Worm (Caenorhabditis elegans) whole organism, young adult: ENCODE results near the gene dep-1.

Source experiments
- B0261.1 ChIP-seq: sonication (generic microtip); optimal IDR thresholded peaks from 2 replicates; lab custom pipeline; 2016; ENCODE audit warnings: mild to moderate bottlenecking, missing genetic modification characterization, moderate library complexity, missing compliant biosample characterization
- B0336.3 ChIP-seq: fragments of 200-800 bp; sonication (Bioruptor generic); IDR thresholded peaks from 2 replicates; pipeline ENCODE4 v1.3.6; 2022; ENCODE audit warnings: missing genetic modification characterization, missing compliant biosample characterization
- C06A6.2 ChIP-seq: fragments of 200-800 bp; sonication (Bioruptor generic); conservative IDR thresholded peaks from 2 replicates; pipeline ENCODE4 v1.3.6; 2022; ENCODE audit warnings: missing genetic modification characterization, missing compliant biosample characterization
- F10E7.11 ChIP-seq: sonication (generic microtip); optimal IDR thresholded peaks from 2 replicates; lab custom pipeline; 2017; ENCODE audit warnings: mild to moderate bottlenecking, missing genetic modification characterization, moderate library complexity, missing compliant biosample characterization
- F22D6.2 ChIP-seq: sonication (generic microtip); optimal IDR thresholded peaks from 2 replicates; lab custom pipeline; 2016; ENCODE audit warnings: mild to moderate bottlenecking, missing genetic modification characterization, missing compliant biosample characterization
- F23B12.7 ChIP-seq: sonication (generic microtip); optimal IDR thresholded peaks from 2 replicates; lab custom pipeline; 2017; ENCODE audit warnings: missing genetic modification characterization, mild to moderate bottlenecking, missing compliant biosample characterization, antibody characterized with exemption, moderate library complexity; ENCODE audit not compliant: insufficient read depth
- F39B2.1 ChIP-seq: fragments of 200-800 bp; sonication (Bioruptor generic); IDR thresholded peaks from 2 replicates; pipeline ENCODE4 v1.3.6; 2022; ENCODE audit warnings: missing genetic modification reagents, missing genetic modification characterization, missing compliant biosample characterization
- F49E8.2 ChIP-seq: sonication (generic microtip); optimal IDR thresholded peaks from 3 replicates; lab custom pipeline; 2017; ENCODE audit warnings: missing genetic modification characterization, mild to moderate bottlenecking, missing compliant biosample characterization, antibody characterized with exemption, moderate library complexity; ENCODE audit not compliant: insufficient read depth
- F52B5.7 ChIP-seq: sonication (generic microtip); optimal IDR thresholded peaks from 2 replicates; lab custom pipeline; 2016; ENCODE audit warnings: mild to moderate bottlenecking, missing genetic modification characterization, missing compliant biosample characterization
- F57A8.1 ChIP-seq: fragments of 200-800 bp; sonication (Bioruptor generic); optimal IDR thresholded peaks from 2 replicates; lab custom pipeline; 2018; ENCODE audit warnings: mild to moderate bottlenecking, missing genetic modification characterization, moderate library complexity, missing compliant biosample characterization
- T26A5.8 ChIP-seq: sonication (generic microtip); optimal IDR thresholded peaks from 2 replicates; lab custom pipeline; 2016; ENCODE audit warnings: missing genetic modification characterization, missing compliant biosample characterization
- Y56A3A.18 ChIP-seq: fragments of 200-800 bp; sonication (Bioruptor generic); IDR thresholded peaks from 2 replicates; pipeline ENCODE4 v1.3.6; 2022; ENCODE audit warnings: missing genetic modification reagents, missing genetic modification characterization, missing compliant biosample characterization
- Y95B8A.8 ChIP-seq: fragments of 200-800 bp; sonication (Bioruptor generic); IDR thresholded peaks from 2 replicates; pipeline ENCODE4 v1.3.6; 2022; ENCODE audit warnings: missing genetic modification reagents, missing genetic modification characterization, missing compliant biosample characterization
- ama-1 ChIP-seq, 3 experiments: fragments of 150-350 bp in 1 of 3; sonication (generic microtip) in 2 of 3; optimal IDR thresholded peaks; 2 replicates each; lab custom pipeline; 2014 to 2018; ENCODE audit warnings: missing biosample characterization in 2 of 3, missing genetic modification characterization in 2 of 3, missing genetic modification reagents in 2 of 3
- aptf-3 ChIP-seq: fragments of 200-800 bp; sonication (Bioruptor generic); IDR thresholded peaks from 2 replicates; pipeline ENCODE4 v1.3.6; 2022; ENCODE audit warnings: missing genetic modification characterization, missing compliant biosample characterization
- atf-7 ChIP-seq: sonication (generic microtip); optimal IDR thresholded peaks from 2 replicates; lab custom pipeline; 2017; ENCODE audit warnings: mild to moderate bottlenecking, missing genetic modification characterization, missing compliant biosample characterization
- attf-3 ChIP-seq: fragments of 200-800 bp; sonication (Bioruptor generic); conservative IDR thresholded peaks from 2 replicates; pipeline ENCODE4 v1.3.6; 2022; ENCODE audit warnings: missing genetic modification reagents, missing genetic modification characterization, missing compliant biosample characterization
- attf-5 ChIP-seq: fragments of 200-800 bp; sonication (Bioruptor generic); optimal IDR thresholded peaks from 2 replicates; lab custom pipeline; 2018; ENCODE audit warnings: mild to moderate bottlenecking, missing genetic modification characterization, missing compliant biosample characterization
- attf-6 ChIP-seq: fragments of 200-800 bp; sonication (Bioruptor generic); IDR thresholded peaks from 2 replicates; pipeline ENCODE4 v1.3.6; 2022; ENCODE audit warnings: missing genetic modification reagents, missing genetic modification characterization, missing compliant biosample characterization
- bed-1 ChIP-seq: fragments of 200-800 bp; sonication (Bioruptor generic); IDR thresholded peaks from 2 replicates; pipeline ENCODE4 v1.3.6; 2022; ENCODE audit warnings: missing genetic modification reagents, missing genetic modification characterization, missing compliant biosample characterization
- ceh-58 ChIP-seq: fragments of 200-800 bp; sonication (Bioruptor generic); IDR thresholded peaks from 2 replicates; pipeline ENCODE4 v1.3.6; 2022; ENCODE audit warnings: missing genetic modification characterization, missing compliant biosample characterization
- dpff-1 ChIP-seq: sonication (generic microtip); optimal IDR thresholded peaks from 2 replicates; lab custom pipeline; 2017; ENCODE audit warnings: mild to moderate bottlenecking, missing genetic modification characterization, missing compliant biosample characterization
- egl-18 ChIP-seq: fragments of 200-800 bp; sonication (Bioruptor generic); IDR thresholded peaks from 2 replicates; pipeline ENCODE4 v1.3.6; 2022; ENCODE audit warnings: missing genetic modification reagents, missing genetic modification characterization, missing compliant biosample characterization
- ets-4 ChIP-seq: fragments of 200-800 bp; sonication (Bioruptor generic); optimal IDR thresholded peaks from 2 replicates; lab custom pipeline; 2018; ENCODE audit warnings: mild to moderate bottlenecking, missing genetic modification characterization, missing compliant biosample characterization
- hlh-12 ChIP-seq: sonication (generic microtip); optimal IDR thresholded peaks from 2 replicates; lab custom pipeline; 2016; ENCODE audit warnings: missing genetic modification characterization, missing compliant biosample characterization
- hmg-1.2 ChIP-seq: fragments of 200-800 bp; sonication (Bioruptor generic); IDR thresholded peaks from 2 replicates; pipeline ENCODE4 v1.3.6; 2022; ENCODE audit warnings: missing genetic modification reagents, missing genetic modification characterization, missing compliant biosample characterization
- lag-1 ChIP-seq: fragments of 200-800 bp; sonication (Bioruptor generic); IDR thresholded peaks from 2 replicates; pipeline ENCODE4 v1.3.6; 2022; ENCODE audit warnings: missing genetic modification reagents, missing genetic modification characterization, missing compliant biosample characterization
- let-526 ChIP-seq: fragments of 200-800 bp; sonication (Bioruptor generic); IDR thresholded peaks from 2 replicates; pipeline ENCODE4 v1.3.6; 2022; ENCODE audit warnings: missing genetic modification reagents, missing genetic modification characterization, missing compliant biosample characterization
- lin-35 ChIP-seq, 3 experiments: fragments of 150-350 bp in 2 of 3; sonication (generic microtip) in 1 of 3; optimal IDR thresholded peaks; 2 replicates each; lab custom pipeline; 2014 to 2018; ENCODE audit warnings: missing biosample characterization in 3 of 3, missing genetic modification characterization in 3 of 3, missing genetic modification reagents in 3 of 3
- lin-54 ChIP-seq: fragments of 200-800 bp; sonication (Bioruptor generic); optimal IDR thresholded peaks from 2 replicates; lab custom pipeline; 2018; ENCODE audit warnings: mild to moderate bottlenecking, missing genetic modification characterization, missing compliant biosample characterization
- lir-1 ChIP-seq: fragments of 200-800 bp; sonication (Bioruptor generic); conservative IDR thresholded peaks from 2 replicates; pipeline ENCODE4 v1.3.6; 2022; ENCODE audit warnings: missing genetic modification reagents, missing genetic modification characterization, missing compliant biosample characterization
- lsl-1 ChIP-seq: fragments of 200-800 bp; sonication (Bioruptor generic); optimal IDR thresholded peaks from 2 replicates; lab custom pipeline; 2018; ENCODE audit warnings: mild to moderate bottlenecking, missing genetic modification characterization, moderate library complexity, missing compliant biosample characterization
- madf-6 ChIP-seq: fragments of 200-800 bp; sonication (Bioruptor generic); IDR thresholded peaks from 2 replicates; pipeline ENCODE4 v1.3.6; 2022; ENCODE audit warnings: missing genetic modification reagents, missing genetic modification characterization, missing compliant biosample characterization
- mcd-1 ChIP-seq: fragments of 200-800 bp; sonication (Bioruptor generic); IDR thresholded peaks from 2 replicates; pipeline ENCODE4 v1.3.6; 2022; ENCODE audit warnings: missing genetic modification reagents, missing genetic modification characterization, missing compliant biosample characterization
- mxl-1 ChIP-seq: sonication (generic microtip); optimal IDR thresholded peaks from 2 replicates; lab custom pipeline; 2016; ENCODE audit warnings: missing genetic modification characterization, missing compliant biosample characterization
- nfya-1 ChIP-seq: sonication (generic microtip); optimal IDR thresholded peaks from 2 replicates; lab custom pipeline; 2017; ENCODE audit warnings: antibody characterized with exemption, missing compliant biosample characterization, missing genetic modification characterization, borderline replicate concordance; ENCODE audit not compliant: insufficient read depth
- nhr-120 ChIP-seq: fragments of 200-800 bp; sonication (Bioruptor generic); IDR thresholded peaks from 2 replicates; pipeline ENCODE4 v1.3.6; 2022; ENCODE audit warnings: missing genetic modification characterization, missing compliant biosample characterization
- nhr-179 ChIP-seq: sonication (generic microtip); optimal IDR thresholded peaks from 2 replicates; lab custom pipeline; 2016; ENCODE audit warnings: mild to moderate bottlenecking, missing genetic modification characterization, missing compliant biosample characterization
- pha-4 ChIP-seq: fragments of 150-350 bp; sonication (generic microtip); optimal IDR thresholded peaks from 2 replicates; lab custom pipeline; 2014; ENCODE audit warnings: missing biosample characterization, missing genetic modification reagents, missing genetic modification characterization
- rec-8 ChIP-seq, 2 experiments: sonication (generic microtip); optimal IDR thresholded peaks; 2 replicates each; lab custom pipeline; 2016; ENCODE audit warnings: mild to moderate bottlenecking in 2 of 2, missing genetic modification characterization in 2 of 2, missing genetic modification reagents in 2 of 2, missing genotype in 2 of 2, missing biosample characterization in 1 of 2, missing compliant biosample characterization in 1 of 2, moderate library complexity in 1 of 2
- repo-1 ChIP-seq: sonication (generic microtip); optimal IDR thresholded peaks from 2 replicates; lab custom pipeline; 2017; ENCODE audit warnings: mild to moderate bottlenecking, missing genetic modification characterization, missing compliant biosample characterization
- unc-130 ChIP-seq: sonication (generic microtip); optimal IDR thresholded peaks from 2 replicates; lab custom pipeline; 2016; ENCODE audit warnings: missing genetic modification reagents, missing genetic modification characterization, missing compliant biosample characterization
- unc-62 ChIP-seq: fragments of 150-350 bp; optimal IDR thresholded peaks from 2 replicates; lab custom pipeline; 2014; ENCODE audit warnings: missing biosample characterization, missing genetic modification reagents, missing genetic modification characterization
- zfh-2 ChIP-seq: fragments of 200-800 bp; sonication (Bioruptor generic); conservative IDR thresholded peaks from 2 replicates; pipeline ENCODE4 v1.3.6; 2022; ENCODE audit warnings: missing genetic modification reagents, missing genetic modification characterization, missing compliant biosample characterization
- ztf-18 ChIP-seq: sonication (generic microtip); optimal IDR thresholded peaks from 2 replicates; lab custom pipeline; 2016; ENCODE audit warnings: missing genotype, mild to moderate bottlenecking, missing genetic modification characterization, missing compliant biosample characterization
- ztf-22 ChIP-seq: fragments of 200-800 bp; sonication (Bioruptor generic); optimal IDR thresholded peaks from 2 replicates; lab custom pipeline; 2018; ENCODE audit warnings: mild to moderate bottlenecking, missing genetic modification characterization, moderate library complexity, missing compliant biosample characterization
- ztf-26 ChIP-seq: sonication (generic microtip); optimal IDR thresholded peaks from 2 replicates; lab custom pipeline; 2017; ENCODE audit warnings: missing genetic modification characterization, missing compliant biosample characterization
- ztf-3 ChIP-seq: fragments of 200-800 bp; sonication (Bioruptor generic); optimal IDR thresholded peaks from 2 replicates; lab custom pipeline; 2018; ENCODE audit warnings: mild to moderate bottlenecking, missing genetic modification characterization, missing compliant biosample characterization

dep-1 gene

DNA sequence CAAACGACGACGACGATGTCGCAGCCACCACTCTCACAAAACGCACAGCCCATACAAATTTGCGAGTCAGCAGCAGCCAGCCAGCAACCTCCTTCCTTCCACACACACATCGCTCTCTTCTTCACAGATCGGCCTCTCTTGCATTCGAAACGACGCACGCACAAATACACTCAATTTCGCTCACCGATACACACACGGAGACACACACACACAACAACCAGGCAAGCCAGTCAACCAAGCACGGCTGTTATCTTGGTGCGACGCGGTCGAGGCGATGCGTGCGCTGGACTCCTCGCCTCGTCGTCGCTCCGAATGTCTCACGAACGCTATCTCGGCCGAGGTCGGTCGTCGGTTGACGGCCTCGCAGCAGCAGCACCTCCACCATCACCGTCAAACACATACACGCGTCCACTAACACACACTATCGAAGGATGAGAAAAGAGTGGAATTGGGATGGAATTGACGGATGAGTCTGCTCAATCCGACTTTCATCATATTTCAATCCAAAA lies 40.8 kb upstream of the dep-1 start (continued):
- TF ChIP-seq T26A5.8 (tag; lab: Kevin White, UChicago), result no peak
- no peak for TF ChIP-seq mxl-1 (tag; lab: Kevin White, UChicago)
- no peak for TF ChIP-seq B0261.1 (tag; lab: Kevin White, UChicago)
- TF ChIP-seq Y56A3A.18, result 0 out of 2 replicates have a peak, but pooled peaks have one; percentile 43
- TF ChIP-seq Y95B8A.8 (GFP tag; lab: Robert Waterston, UW), result peak; percentile 59; the same call in 1 of the 2 replicates
- no peak for TF ChIP-seq ets-4 (GFP tag; lab: Kevin White, UChicago)
- TF ChIP-seq ztf-22 (GFP tag; lab: Kevin White, UChicago), result peak; percentile 6
- TF ChIP-seq lir-1 (GFP tag; lab: Robert Waterston, UW), result peak; percentile 96
- TF ChIP-seq ztf-26, result peak; percentile 81
- peak; percentile 37 for TF ChIP-seq F23B12.7 (tag; lab: Kevin White, UChicago)
- TF ChIP-seq nhr-120 (GFP tag; lab: Robert Waterston, UW), result no peak
- TF ChIP-seq ztf-3 (GFP tag; lab: Kevin White, UChicago), result no peak
- TF ChIP-seq F52B5.7 (tag; lab: Kevin White, UChicago), result no peak
- TF ChIP-seq lin-35 (GFP tag; optimal IDR thresholded peaks at IDR 0.05; lab: Kevin White, UChicago), result peak in 1 of 3 experiments; percentile 24
- no peak for TF ChIP-seq lag-1 (GFP tag; lab: Robert Waterston, UW)
- TF ChIP-seq ztf-18 (tag; lab: Kevin White, UChicago), result peak; percentile 54
- peak; percentile 46; the same call in 1 of the 2 replicates for TF ChIP-seq attf-3 (GFP tag; lab: Robert Waterston, UW)
- no peak for TF ChIP-seq aptf-3
- TF ChIP-seq pha-4 (tag; lab: Kevin White, UChicago), result no peak
- TF ChIP-seq zfh-2 (GFP tag; lab: Robert Waterston, UW), result peak; percentile 98
- TF ChIP-seq F22D6.2 (tag; lab: Kevin White, UChicago), result peak; percentile 14
- peak; percentile 19 for TF ChIP-seq repo-1 (tag; lab: Kevin White, UChicago)
- TF ChIP-seq lin-54, result peak; percentile 64
- no peak for TF ChIP-seq nfya-1 (tag; lab: Kevin White, UChicago)
- TF ChIP-seq unc-130 (GFP tag; lab: Kevin White, UChicago), result no peak
- no peak for TF ChIP-seq ceh-58 (GFP tag; lab: Robert Waterston, UW)
- TF ChIP-seq bed-1 (GFP tag; lab: Robert Waterston, UW), result no peak
- no peak for TF ChIP-seq ama-1 (optimal IDR thresholded peaks at IDR 0.05; lab: Kevin White, UChicago)
- no peak for TF ChIP-seq ama-1 (GFP tag; optimal IDR thresholded peaks at IDR 0.05; lab: Kevin White, UChicago)
- peak; percentile 14 for TF ChIP-seq F57A8.1 (GFP tag; lab: Kevin White, UChicago)
- TF ChIP-seq let-526 (GFP tag; lab: Robert Waterston, UW), result no peak
- TF ChIP-seq madf-6 (GFP tag; lab: Robert Waterston, UW), result no peak
- TF ChIP-seq hlh-12 (tag; lab: Kevin White, UChicago), result no peak
- peak; percentile 77 for TF ChIP-seq atf-7 (tag; lab: Kevin White, UChicago)
- TF ChIP-seq nhr-179 (tag; lab: Kevin White, UChicago), result no peak
- peak; percentile 92 for TF ChIP-seq attf-5 (GFP tag; lab: Kevin White, UChicago)
- no peak for TF ChIP-seq egl-18
- no peak for TF ChIP-seq attf-6 (GFP tag; lab: Robert Waterston, UW)
- peak; percentile 27 for TF ChIP-seq F10E7.11 (tag; lab: Kevin White, UChicago)
- peak; percentile 83 for TF ChIP-seq B0336.3 (GFP tag; lab: Robert Waterston, UW)
- no peak for TF ChIP-seq F49E8.2 (tag; lab: Kevin White, UChicago)
- TF ChIP-seq mcd-1 (GFP tag; lab: Robert Waterston, UW), result peak; percentile 83
- peak; percentile 9 for TF ChIP-seq dpff-1 (tag; lab: Kevin White, UChicago)
- peak; percentile 72 for TF ChIP-seq hmg-1.2 (GFP tag; lab: Robert Waterston, UW)
- peak; percentile 57; the same call in 1 of the 2 replicates for TF ChIP-seq C06A6.2 (GFP tag; lab: Robert Waterston, UW)
- TF ChIP-seq rec-8 (tag; optimal IDR thresholded peaks at IDR 0.05; lab: Kevin White, UChicago), result no peak
- no peak for TF ChIP-seq lsl-1
- TF ChIP-seq F39B2.1 (GFP tag; lab: Robert Waterston, UW), result no peak
- peak; percentile 65 for TF ChIP-seq unc-62
